Worm (Caenorhabditis elegans) whole organism, late embryonic: ENCODE measurements around the gene twk-44.

Source experiments
- K02D7.2 ChIP-seq: sonication (generic microtip); optimal IDR thresholded peaks from 2 replicates; lab custom pipeline; 2017; ENCODE audit warnings: mild to moderate bottlenecking, missing genetic modification characterization, missing compliant biosample characterization
- K09A11.1 ChIP-seq: sonication (generic microtip); optimal IDR thresholded peaks from 2 replicates; lab custom pipeline; 2017; ENCODE audit warnings: antibody characterized with exemption, mild to moderate bottlenecking, missing genetic modification characterization, missing compliant biosample characterization; ENCODE audit not compliant: insufficient read depth
- T23F11.4 ChIP-seq: fragments of 200-800 bp; sonication (Bioruptor generic); optimal IDR thresholded peaks from 2 replicates; lab custom pipeline; 2018; ENCODE audit warnings: mild to moderate bottlenecking, missing genetic modification characterization, missing compliant biosample characterization
- ceh-14 ChIP-seq: sonication (generic microtip); optimal IDR thresholded peaks from 2 replicates; lab custom pipeline; 2016; ENCODE audit warnings: missing genotype, missing genetic modification characterization, missing compliant biosample characterization
- ceh-19 ChIP-seq: fragments of 200-800 bp; sonication (Bioruptor generic); optimal IDR thresholded peaks from 2 replicates; lab custom pipeline; 2018; ENCODE audit warnings: mild to moderate bottlenecking, missing genetic modification characterization, missing compliant biosample characterization
- ceh-2 ChIP-seq: sonication (generic microtip); optimal IDR thresholded peaks from 2 replicates; lab custom pipeline; 2016; ENCODE audit warnings: missing genotype, missing genetic modification characterization, missing compliant biosample characterization
- ceh-30 ChIP-seq: fragments of 150-350 bp; optimal IDR thresholded peaks from 2 replicates; lab custom pipeline; 2014; ENCODE audit warnings: missing biosample characterization, missing genetic modification characterization
- ceh-31 ChIP-seq: sonication (generic microtip); optimal IDR thresholded peaks from 2 replicates; lab custom pipeline; 2016; ENCODE audit warnings: missing genetic modification characterization, missing compliant biosample characterization
- ceh-48 ChIP-seq: sonication (generic microtip); optimal IDR thresholded peaks from 2 replicates; lab custom pipeline; 2016; ENCODE audit warnings: missing genetic modification characterization, inconsistent platforms, missing compliant biosample characterization
- che-1 ChIP-seq: sonication (generic microtip); optimal IDR thresholded peaks from 2 replicates; lab custom pipeline; 2016; ENCODE audit warnings: mild to moderate bottlenecking, missing genetic modification characterization, missing compliant biosample characterization
- dmd-4 ChIP-seq: sonication (generic microtip); optimal IDR thresholded peaks from 2 replicates; lab custom pipeline; 2016; ENCODE audit warnings: borderline replicate concordance, missing genetic modification characterization, missing compliant biosample characterization
- elt-4 ChIP-seq: sonication (generic microtip); optimal IDR thresholded peaks from 2 replicates; lab custom pipeline; 2016; ENCODE audit warnings: missing genetic modification characterization, missing compliant biosample characterization
- fax-1 ChIP-seq: sonication (generic microtip); optimal IDR thresholded peaks from 2 replicates; lab custom pipeline; 2016; ENCODE audit warnings: missing genotype, missing genetic modification characterization, missing compliant biosample characterization
- fkh-10 ChIP-seq: fragments of 150-350 bp; optimal IDR thresholded peaks from 2 replicates; lab custom pipeline; 2014; ENCODE audit warnings: missing biosample characterization, missing genetic modification reagents, missing genetic modification characterization
- hlh-15 ChIP-seq: sonication (generic microtip); optimal IDR thresholded peaks from 2 replicates; lab custom pipeline; 2016; ENCODE audit warnings: missing genetic modification characterization, missing compliant biosample characterization
- lim-6 ChIP-seq: sonication (generic microtip); optimal IDR thresholded peaks from 2 replicates; lab custom pipeline; 2016; ENCODE audit warnings: missing genetic modification characterization, missing compliant biosample characterization
- pat-9 ChIP-seq: fragments of 200-800 bp; sonication (Bioruptor generic); optimal IDR thresholded peaks from 2 replicates; lab custom pipeline; 2018; ENCODE audit warnings: mild to moderate bottlenecking, missing genetic modification characterization, moderate library complexity, missing compliant biosample characterization
- pax-1 ChIP-seq: fragments of 150-350 bp; optimal IDR thresholded peaks from 2 replicates; lab custom pipeline; 2014; ENCODE audit warnings: missing biosample characterization, missing genetic modification characterization
- pqm-1 ChIP-seq: sonication (generic microtip); optimal IDR thresholded peaks from 2 replicates; lab custom pipeline; 2016; ENCODE audit warnings: missing genetic modification characterization, missing compliant biosample characterization
- rnt-1 ChIP-seq: sonication (generic microtip); optimal IDR thresholded peaks from 2 replicates; lab custom pipeline; 2016; ENCODE audit warnings: missing genetic modification characterization, missing compliant biosample characterization
- sox-4 ChIP-seq: sonication (generic microtip); optimal IDR thresholded peaks from 2 replicates; lab custom pipeline; 2017; ENCODE audit warnings: mild to moderate bottlenecking, missing genetic modification characterization, inconsistent platforms, missing compliant biosample characterization
- unc-55 ChIP-seq: sonication (generic microtip); optimal IDR thresholded peaks from 2 replicates; lab custom pipeline; 2017; ENCODE audit warnings: missing biosample characterization, missing genetic modification reagents, missing genetic modification characterization
- unc-86 ChIP-seq: sonication (generic microtip); optimal IDR thresholded peaks from 2 replicates; lab custom pipeline; 2016; ENCODE audit warnings: missing genetic modification characterization, missing compliant biosample characterization
- ztf-16 ChIP-seq: sonication (generic microtip); optimal IDR thresholded peaks from 2 replicates; lab custom pipeline; 2017; ENCODE audit warnings: missing genetic modification characterization, missing compliant biosample characterization

Gene twk-44

ce11 chrX:11585375-11585774 lies 41.5 kb downstream of the twk-44 start, which contains the start of gene abts-2:
Gene abts-2, plus strand, starts transcription at chrX:11585675.
- TF ChIP-seq fax-1 (tag; lab: Kevin White, UChicago) (no peak), unc-55 (GFP tag; lab: Kevin White, UChicago) (no peak), ceh-48 (tag; lab: Kevin White, UChicago) (no peak), T23F11.4 (GFP tag; lab: Kevin White, UChicago) (no peak), dmd-4 (tag; lab: Kevin White, UChicago) (no peak), elt-4 (no peak), ceh-14 (tag; lab: Kevin White, UChicago) (no peak), unc-86 (no peak), K02D7.2 (tag; lab: Kevin White, UChicago) (no peak), lim-6 (no peak)

- TF ChIP-seq ceh-31 (no peak), pat-9 (tag; lab: Kevin White, UChicago) (peak; percentile 9), unc-55 (GFP tag; lab: Kevin White, UChicago) (peak; percentile 78)
- TF ChIP-seq, all 69 proteins: peak for 2
Measured at ce11 chrX:11576429-11577088, 50.4 kb downstream of the twk-44 start.

- TF ChIP-seq pqm-1 (tag; lab: Kevin White, UChicago) (no peak), hlh-15 (tag; lab: Kevin White, UChicago) (no peak), sox-4 (tag; lab: Kevin White, UChicago) (no peak), K09A11.1 (tag; lab: Kevin White, UChicago) (no peak), rnt-1 (tag; lab: Kevin White, UChicago) (no peak), ceh-48 (tag; lab: Kevin White, UChicago) (no peak), che-1 (tag; lab: Kevin White, UChicago) (no peak), ceh-2 (tag; lab: Kevin White, UChicago) (no peak), ceh-30 (tag; lab: Kevin White, UChicago) (no peak), unc-55 (GFP tag; lab: Kevin White, UChicago) (no peak), ceh-19 (GFP tag; lab: Kevin White, UChicago) (no peak), fkh-10 (GFP tag; lab: Kevin White, UChicago) (no peak), pax-1 (tag; lab: Kevin White, UChicago) (no peak), ztf-16 (no peak), T23F11.4 (GFP tag; lab: Kevin White, UChicago) (no peak)
Measured at ce11 chrX:11574167-11574566, 52.7 kb downstream of the twk-44 start.
